Worm (Caenorhabditis elegans) whole organism, L3 larva: ENCODE measurements around the gene C07A12.18.

Experiments
- R02D3.7 ChIP-seq: fragments of 150-350 bp; optimal IDR thresholded peaks from 2 replicates; lab custom pipeline; 2014; ENCODE audit warnings: missing biosample characterization, missing genetic modification characterization
- ama-1 ChIP-seq: fragments of 150-350 bp; optimal IDR thresholded peaks from 2 replicates; lab custom pipeline; 2018
- ceh-16 ChIP-seq: sonication (generic microtip); optimal IDR thresholded peaks from 2 replicates; lab custom pipeline; 2017; ENCODE audit warnings: missing biosample characterization, missing genetic modification characterization
- ceh-28 ChIP-seq: fragments of 150-350 bp; optimal IDR thresholded peaks from 2 replicates; lab custom pipeline; 2014; ENCODE audit warnings: missing biosample characterization, missing genetic modification reagents, missing genetic modification characterization
- ceh-82 ChIP-seq: fragments of 150-350 bp; optimal IDR thresholded peaks from 2 replicates; lab custom pipeline; 2014; ENCODE audit warnings: missing biosample characterization, missing genetic modification characterization
- ceh-9 ChIP-seq: sonication (generic microtip); optimal IDR thresholded peaks from 2 replicates; lab custom pipeline; 2018; ENCODE audit warnings: missing biosample characterization, missing genetic modification characterization
- daf-12 ChIP-seq: fragments of 150-350 bp; optimal IDR thresholded peaks from 2 replicates; lab custom pipeline; 2014; ENCODE audit warnings: missing biosample characterization, missing genetic modification reagents, missing genetic modification characterization
- elt-1 ChIP-seq: fragments of 150-350 bp; optimal IDR thresholded peaks from 2 replicates; lab custom pipeline; 2014; ENCODE audit warnings: missing biosample characterization, missing genetic modification characterization
- elt-3 ChIP-seq, 3 experiments: fragments of 150-350 bp in 1 of 3; sonication (generic microtip) in 2 of 3; optimal IDR thresholded peaks; 2 replicates in 2 of 3; 4 replicates in 1 of 3; lab custom pipeline; 2014 to 2017; ENCODE audit warnings: missing biosample characterization in 3 of 3, missing genetic modification characterization in 3 of 3
- eor-1 ChIP-seq, 2 experiments: fragments of 150-350 bp; optimal IDR thresholded peaks; 2 replicates each; lab custom pipeline; 2014 to 2018; ENCODE audit warnings: missing biosample characterization in 2 of 2, missing genetic modification characterization in 2 of 2
- fkh-10 ChIP-seq: sonication (generic microtip); optimal IDR thresholded peaks from 2 replicates; lab custom pipeline; 2017; ENCODE audit warnings: missing biosample characterization, missing genetic modification reagents, missing genetic modification characterization
- fkh-2 ChIP-seq: fragments of 150-350 bp; optimal IDR thresholded peaks from 2 replicates; lab custom pipeline; 2014; ENCODE audit warnings: missing biosample characterization, missing genetic modification reagents, missing genetic modification characterization
- hmg-11 ChIP-seq: sonication (generic microtip); optimal IDR thresholded peaks from 2 replicates; lab custom pipeline; 2016; ENCODE audit warnings: missing genetic modification characterization, missing compliant biosample characterization
- jun-1 ChIP-seq: fragments of 150-350 bp; optimal IDR thresholded peaks from 2 replicates; lab custom pipeline; 2014; ENCODE audit warnings: missing biosample characterization, missing genetic modification reagents, missing genetic modification characterization
- lsy-12 ChIP-seq: sonication (generic microtip); optimal IDR thresholded peaks from 2 replicates; lab custom pipeline; 2016; ENCODE audit warnings: mild to moderate bottlenecking, missing genetic modification characterization, missing compliant biosample characterization
- nfya-1 ChIP-seq: sonication (generic microtip); optimal IDR thresholded peaks from 2 replicates; lab custom pipeline; 2017; ENCODE audit warnings: missing genetic modification characterization, mild to moderate bottlenecking, missing compliant biosample characterization, antibody characterized with exemption, moderate library complexity; ENCODE audit not compliant: insufficient read depth
- nhr-23 ChIP-seq: fragments of 150-350 bp; optimal IDR thresholded peaks from 2 replicates; lab custom pipeline; 2014; ENCODE audit warnings: missing biosample characterization, missing genetic modification reagents, missing genetic modification characterization
- nhr-25 ChIP-seq: sonication (generic microtip); optimal IDR thresholded peaks from 2 replicates; lab custom pipeline; 2017; ENCODE audit warnings: missing biosample characterization, missing genetic modification characterization
- nhr-43 ChIP-seq: sonication (generic microtip); optimal IDR thresholded peaks from 2 replicates; lab custom pipeline; 2016; ENCODE audit warnings: mild to moderate bottlenecking, missing genetic modification characterization, missing compliant biosample characterization; ENCODE audit not compliant: poor library complexity, severe bottlenecking
- nhr-67 ChIP-seq: fragments of 150-350 bp; optimal IDR thresholded peaks from 2 replicates; lab custom pipeline; 2014; ENCODE audit warnings: missing biosample characterization, missing genetic modification characterization
- nhr-77 ChIP-seq: fragments of 150-350 bp; optimal IDR thresholded peaks from 2 replicates; lab custom pipeline; 2014; ENCODE audit warnings: missing biosample characterization, missing genetic modification characterization
- pha-4 ChIP-seq: fragments of 150-350 bp; optimal IDR thresholded peaks from 2 replicates; lab custom pipeline; 2014; ENCODE audit warnings: missing biosample characterization, missing genetic modification reagents, missing genetic modification characterization
- skn-1 ChIP-seq: fragments of 150-350 bp; optimal IDR thresholded peaks from 2 replicates; lab custom pipeline; 2014; ENCODE audit warnings: missing biosample characterization, missing genetic modification characterization
- unc-39 ChIP-seq: sonication (generic microtip); optimal IDR thresholded peaks from 4 replicates; lab custom pipeline; 2017; ENCODE audit warnings: missing biosample characterization, missing genetic modification characterization
- unc-62 ChIP-seq: fragments of 150-350 bp; sonication (generic microtip); optimal IDR thresholded peaks from 4 replicates; lab custom pipeline; 2014; ENCODE audit warnings: missing biosample characterization, missing genetic modification reagents, missing genetic modification characterization
- ztf-11 ChIP-seq: fragments of 150-350 bp; optimal IDR thresholded peaks from 2 replicates; lab custom pipeline; 2014; ENCODE audit warnings: missing biosample characterization, missing genetic modification characterization

C07A12.18 gene

ce11 chrX:4523887-4524350 is 25.8 kb downstream of the C07A12.18 start, which contains the start of gene pdi-2 (continued):
- TF ChIP-seq nhr-23 = peak; percentile 91
- peak; percentile 72 for TF ChIP-seq hmg-11 (tag; lab: Kevin White, UChicago)
- TF ChIP-seq lsy-12 (tag; lab: Kevin White, UChicago) = peak; percentile 93
- peak; percentile 66 for TF ChIP-seq pha-4 (tag; lab: Kevin White, UChicago)

DNA sequence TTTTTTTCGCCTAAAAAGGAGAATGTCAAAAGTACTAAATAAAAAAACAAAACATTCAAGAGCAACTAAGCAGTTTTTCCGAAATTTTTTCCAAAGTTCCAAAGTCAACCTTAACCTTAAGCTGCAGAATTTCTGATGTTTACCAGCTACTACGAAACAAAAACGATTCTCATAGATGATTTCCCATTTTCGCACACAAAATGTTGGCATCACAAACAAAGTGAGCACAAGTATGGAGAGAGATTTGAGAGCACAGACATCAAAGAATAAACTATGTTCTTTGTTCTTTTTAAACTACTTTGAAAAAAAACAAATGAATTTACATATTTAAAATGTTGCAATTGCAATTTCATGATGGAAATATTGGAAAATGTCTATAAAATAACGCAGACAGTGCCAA is 26.4 kb downstream of the C07A12.18 start:
- TF ChIP-seq nfya-1 (tag; lab: Kevin White, UChicago) = no peak
- peak; percentile 60 for TF ChIP-seq pha-4 (tag; lab: Kevin White, UChicago)
- TF ChIP-seq eor-1 (tag; optimal IDR thresholded peaks at IDR 0.05; lab: Kevin White, UChicago) = no peak
- TF ChIP-seq elt-3 (tag; optimal IDR thresholded peaks at IDR 0.05; lab: Kevin White, UChicago) = no peak
- TF ChIP-seq hmg-11 (tag; lab: Kevin White, UChicago) = no peak

- peak; percentile 88 for TF ChIP-seq nhr-23
- no peak for TF ChIP-seq jun-1 (tag; lab: Kevin White, UChicago)
- TF ChIP-seq daf-12 (tag; lab: Kevin White, UChicago) = no peak
- TF ChIP-seq nhr-77 (tag; lab: Kevin White, UChicago) = no peak
- TF ChIP-seq elt-1 = peak; percentile 32
- peak; percentile 58 for TF ChIP-seq nhr-25 (tag; lab: Kevin White, UChicago)
- no peak for TF ChIP-seq lsy-12 (tag; lab: Kevin White, UChicago)
- no peak for TF ChIP-seq ama-1 (lab: Kevin White, UChicago)
- TF ChIP-seq R02D3.7 (tag; lab: Kevin White, UChicago) = no peak
- peak; percentile 76 for TF ChIP-seq pha-4 (tag; lab: Kevin White, UChicago)
- TF ChIP-seq unc-39 (tag; lab: Kevin White, UChicago) = no peak
- no peak for TF ChIP-seq ceh-16 (tag; lab: Kevin White, UChicago)
- no peak for TF ChIP-seq fkh-10 (GFP tag; lab: Kevin White, UChicago)
- TF ChIP-seq elt-3 (tag; optimal IDR thresholded peaks at IDR 0.05; lab: Kevin White, UChicago) = peak in 1 of 3 experiments; percentile 48
- TF ChIP-seq eor-1 (tag; optimal IDR thresholded peaks at IDR 0.05; lab: Kevin White, UChicago) = no peak
- peak; percentile 62 for TF ChIP-seq nfya-1 (tag; lab: Kevin White, UChicago)
- peak; percentile 42 for TF ChIP-seq nhr-43 (tag; lab: Kevin White, UChicago)
- no peak for TF ChIP-seq skn-1
- no peak for TF ChIP-seq fkh-2 (tag; lab: Kevin White, UChicago)
- TF ChIP-seq ceh-9 (tag; lab: Kevin White, UChicago) = no peak
- no peak for TF ChIP-seq hmg-11 (tag; lab: Kevin White, UChicago)
Observed at ce11 chrX:4521837-4522816, 27.6 kb downstream of the C07A12.18 start, which contains the start of gene C07A12.7. Gene C07A12.7 (minus strand): TSS chrX:4522144.

ce11 chrX:4521166-4521565 is 28.5 kb downstream of the C07A12.18 start:
- TF ChIP-seq nfya-1 (tag; lab: Kevin White, UChicago) = peak; percentile 31
- TF ChIP-seq nhr-43 (tag; lab: Kevin White, UChicago) = no peak

DNA sequence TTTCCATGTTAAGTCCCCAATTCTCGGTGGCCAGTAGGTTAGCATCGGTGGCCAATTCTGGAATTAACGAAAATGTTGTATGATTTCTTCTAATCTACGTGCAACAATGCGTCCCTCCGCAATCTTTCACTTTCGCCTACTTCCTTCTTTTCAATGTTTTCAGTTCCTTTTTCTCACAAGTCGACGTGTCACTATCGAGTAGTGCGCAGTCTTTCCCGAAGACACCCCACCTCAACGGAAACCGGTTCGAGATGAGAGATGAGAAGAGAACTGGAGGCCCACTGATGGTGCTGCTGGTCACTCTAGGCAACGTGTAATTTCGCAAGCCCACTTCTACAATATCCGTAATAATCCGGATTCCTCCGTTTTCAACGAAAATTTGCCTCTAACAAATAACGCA is 29.7 kb downstream of the C07A12.18 start:
- TF ChIP-seq nhr-43 (tag; lab: Kevin White, UChicago) = peak; percentile 79
- peak; percentile 42 for TF ChIP-seq nfya-1 (tag; lab: Kevin White, UChicago)
- no peak for TF ChIP-seq ztf-11 (tag; lab: Kevin White, UChicago)
- TF ChIP-seq ceh-28 (tag; lab: Kevin White, UChicago) = peak; percentile 33
- no peak for TF ChIP-seq ceh-82
- TF ChIP-seq ceh-9 (tag; lab: Kevin White, UChicago) = no peak
- peak; percentile 91 for TF ChIP-seq nhr-23
- no peak for TF ChIP-seq nhr-67 (tag; lab: Kevin White, UChicago)
- TF ChIP-seq nhr-25 (tag; lab: Kevin White, UChicago) = peak; percentile 71
- TF ChIP-seq lsy-12 (tag; lab: Kevin White, UChicago) = peak; percentile 27
- no peak for TF ChIP-seq nhr-77 (tag; lab: Kevin White, UChicago)
- peak in 1 of 3 experiments; percentile 54 for TF ChIP-seq elt-3 (tag; optimal IDR thresholded peaks at IDR 0.05; lab: Kevin White, UChicago)
- peak; percentile 39 for TF ChIP-seq unc-62
